Fruit fly (Drosophila melanogaster): Measurements from ENCODE around the gene Nup154.

Gene Nup154

dm6 chr2L:11004674-11005045 lies at the start of gene Nup154:
Gene Nup154, plus strand, starts transcription at chr2L:11004820.
- TF ChIP-seq CG16779 (GFP tag; IDR thresholded peaks at IDR 0.05), result no peak
- no peak for TF ChIP-seq CG7839 (tag; optimal IDR thresholded peaks at IDR 0.05)
- no peak for TF ChIP-seq shn (GFP tag; optimal IDR thresholded peaks at IDR 0.05)
- TF ChIP-seq CG9215 (GFP tag; IDR thresholded peaks at IDR 0.05), result no peak
- no peak for TF ChIP-seq CG8765 (GFP tag; IDR thresholded peaks at IDR 0.05)
- TF ChIP-seq zen (tag; optimal IDR thresholded peaks at IDR 0.05), result no peak
- no peak for TF ChIP-seq unpg (GFP tag; optimal IDR thresholded peaks at IDR 0.05)
- no peak for TF ChIP-seq Gug (GFP tag; IDR thresholded peaks at IDR 0.05)
- no peak for TF ChIP-seq CG17568 (GFP tag; optimal IDR thresholded peaks at IDR 0.05)
- TF ChIP-seq Six4 (GFP tag; optimal IDR thresholded peaks at IDR 0.05), result no peak
- TF ChIP-seq knrl (GFP tag; IDR thresholded peaks at IDR 0.05; ENCODE audit: partially characterized antibody), result no peak
- no peak for TF ChIP-seq CG12219 (GFP tag; optimal IDR thresholded peaks at IDR 0.05)
- no peak for TF ChIP-seq ap (GFP tag; IDR thresholded peaks at IDR 0.05)
- TF ChIP-seq Dek (tag; optimal IDR thresholded peaks at IDR 0.05), result no peak
- no peak for TF ChIP-seq CG12299 (tag; optimal IDR thresholded peaks at IDR 0.05)
- no peak for TF ChIP-seq en (GFP tag; optimal IDR thresholded peaks at IDR 0.05)
- no peak for TF ChIP-seq esg (GFP tag; conservative IDR thresholded peaks at IDR 0.05)
- no peak for TF ChIP-seq sug (tag; optimal IDR thresholded peaks at IDR 0.05)
- no peak for TF ChIP-seq CG14965 (GFP tag; optimal IDR thresholded peaks at IDR 0.05; ENCODE audit: borderline replicate concordance)
- TF ChIP-seq CG2202 (tag; optimal IDR thresholded peaks at IDR 0.05), result no peak
- TF ChIP-seq Dbx (GFP tag; IDR thresholded peaks at IDR 0.05), result no peak
- TF ChIP-seq Fer2 (tag; optimal IDR thresholded peaks at IDR 0.05), result no peak
- TF ChIP-seq CG13424 (tag; optimal IDR thresholded peaks at IDR 0.05), result no peak
- no peak for TF ChIP-seq CG10462 (GFP tag; optimal IDR thresholded peaks at IDR 0.05)
- peak; percentile 13; the same call in 1 of the 3 replicates for TF ChIP-seq CG34422 (GFP tag; IDR thresholded peaks at IDR 0.05)
- TF ChIP-seq CG10979 (tag; optimal IDR thresholded peaks at IDR 0.05), result no peak
- TF ChIP-seq Bteb2 (GFP tag; optimal IDR thresholded peaks at IDR 0.05), result no peak
- TF ChIP-seq jumu (GFP tag; optimal IDR thresholded peaks at IDR 0.05), result no peak
- TF ChIP-seq sens (GFP tag), result peak; percentile 31
- TF ChIP-seq ind (GFP tag; optimal IDR thresholded peaks at IDR 0.05), result no peak
- TF ChIP-seq CG11695 (GFP tag; IDR thresholded peaks at IDR 0.05), result no peak
- TF ChIP-seq CG5180 (GFP tag; optimal IDR thresholded peaks at IDR 0.05), result no peak
- no peak for TF ChIP-seq CG12391 (tag; optimal IDR thresholded peaks at IDR 0.05)
- no peak for TF ChIP-seq CG9876 (GFP tag; optimal IDR thresholded peaks at IDR 0.05)
- no peak for TF ChIP-seq Mad (GFP tag; optimal IDR thresholded peaks at IDR 0.05)
- TF ChIP-seq caup (GFP tag; optimal IDR thresholded peaks at IDR 0.05; ENCODE audit: severe bottlenecking), result no peak
- TF ChIP-seq CG15269 (tag; optimal IDR thresholded peaks at IDR 0.05), result no peak
- TF ChIP-seq gsb-n (tag; optimal IDR thresholded peaks at IDR 0.05), result no peak
- no peak for TF ChIP-seq CG10267 (tag; optimal IDR thresholded peaks at IDR 0.05)
- TF ChIP-seq Myb (GFP tag; optimal IDR thresholded peaks at IDR 0.05), result no peak
- TF ChIP-seq Blimp-1 (GFP tag; optimal IDR thresholded peaks at IDR 0.05), result no peak
- no peak for TF ChIP-seq crp (GFP tag; optimal IDR thresholded peaks at IDR 0.05)
- no peak for TF ChIP-seq ttk (GFP tag; IDR thresholded peaks at IDR 0.05)
- no peak for TF ChIP-seq Dip2 (GFP tag; IDR thresholded peaks at IDR 0.05)
- TF ChIP-seq Max (GFP tag; optimal IDR thresholded peaks at IDR 0.05), result no peak
- TF ChIP-seq CG7357 (GFP tag; IDR thresholded peaks at IDR 0.05), result no peak
- TF ChIP-seq CG30403 (GFP tag; optimal IDR thresholded peaks at IDR 0.05), result no peak
- no peak for TF ChIP-seq CG34376 (GFP tag; optimal IDR thresholded peaks at IDR 0.05)
- TF ChIP-seq wek (GFP tag; optimal IDR thresholded peaks at IDR 0.05), result peak; percentile 46
- TF ChIP-seq CG33557 (GFP tag; optimal IDR thresholded peaks at IDR 0.05), result no peak
- no peak for TF ChIP-seq CG30020 (tag; optimal IDR thresholded peaks at IDR 0.05)
- no peak for TF ChIP-seq dmrt99B (tag; optimal IDR thresholded peaks at IDR 0.05)
